Worm (Caenorhabditis elegans) whole organism, L4 larva: ENCODE results near the gene C07A9.13.

Source experiments
- F44E2.7 ChIP-seq: fragments of 200-800 bp; sonication (Bioruptor generic); IDR thresholded peaks from 2 replicates; pipeline ENCODE4 v2.1.2; 2022; ENCODE audit warnings: missing genetic modification characterization, missing compliant biosample characterization
- F49E8.2 ChIP-seq: sonication (generic microtip); optimal IDR thresholded peaks from 2 replicates; lab custom pipeline; 2016; ENCODE audit warnings: missing compliant biosample characterization, mild to moderate bottlenecking, missing genetic modification characterization, borderline replicate concordance
- Y105C5A.15 ChIP-seq: fragments of 200-800 bp; sonication (Bioruptor generic); IDR thresholded peaks from 2 replicates; pipeline ENCODE4 v1.3.6; 2022; ENCODE audit warnings: missing genetic modification characterization, missing compliant biosample characterization
- Y48G9A.11 ChIP-seq: fragments of 200-800 bp; sonication (Bioruptor generic); IDR thresholded peaks from 2 replicates; pipeline ENCODE4 v1.3.6; 2022; ENCODE audit warnings: missing genetic modification reagents, missing genetic modification characterization, missing compliant biosample characterization
- Y75B8A.6 ChIP-seq: fragments of 200-800 bp; sonication (Bioruptor generic); IDR thresholded peaks from 2 replicates; pipeline ENCODE4 v1.3.6; 2022; ENCODE audit warnings: missing genetic modification reagents, missing genetic modification characterization, missing compliant biosample characterization
- ZK546.5 ChIP-seq, 2 experiments: sonication (generic microtip); optimal IDR thresholded peaks; 2 replicates each; lab custom pipeline; 2017; ENCODE audit warnings: missing biosample characterization in 2 of 2, missing genetic modification characterization in 2 of 2
- aha-1 ChIP-seq: fragments of 150-350 bp; peaks from one replicate; lab custom pipeline; 2014; ENCODE audit warnings: missing biosample characterization, missing genetic modification characterization
- aly-2 ChIP-seq: sonication (generic microtip); optimal IDR thresholded peaks from 2 replicates; lab custom pipeline; 2018; ENCODE audit warnings: missing biosample characterization, missing genetic modification characterization
- ama-1 ChIP-seq: fragments of 150-350 bp; optimal IDR thresholded peaks from 2 replicates; lab custom pipeline; 2014; ENCODE audit warnings: inconsistent platforms, mixed read lengths
- attf-4 ChIP-seq: sonication (generic microtip); optimal IDR thresholded peaks from 3 replicates; lab custom pipeline; 2017; ENCODE audit warnings: missing biosample characterization, missing genetic modification characterization
- ceh-20 ChIP-seq: fragments of 200-800 bp; sonication (Bioruptor generic); IDR thresholded peaks from 2 replicates; pipeline ENCODE4 v1.3.6; 2022; ENCODE audit warnings: missing genetic modification reagents, missing genetic modification characterization, missing compliant biosample characterization
- ceh-28 ChIP-seq: fragments of 150-350 bp; optimal IDR thresholded peaks from 2 replicates; lab custom pipeline; 2014; ENCODE audit warnings: missing biosample characterization, missing genetic modification reagents, missing genetic modification characterization
- ces-1 ChIP-seq: fragments of 150-350 bp; sonication (generic microtip); optimal IDR thresholded peaks from 4 replicates; lab custom pipeline; 2014; ENCODE audit warnings: missing biosample characterization, missing genetic modification reagents, missing genetic modification characterization
- daf-12 ChIP-seq: fragments of 150-350 bp; optimal IDR thresholded peaks from 2 replicates; lab custom pipeline; 2014; ENCODE audit warnings: missing biosample characterization, missing genetic modification reagents, missing genetic modification characterization
- daf-16 ChIP-seq, 3 experiments: sonication (generic microtip); optimal IDR thresholded peaks; 2 replicates each; lab custom pipeline; 2016 to 2017; ENCODE audit warnings: missing genetic modification characterization in 3 of 3, missing genetic modification reagents in 3 of 3, mild to moderate bottlenecking in 2 of 3, missing compliant biosample characterization in 2 of 3, missing biosample characterization in 1 of 3, moderate library complexity in 1 of 3
- daf-19 ChIP-seq: fragments of 200-800 bp; sonication (Bioruptor generic); conservative IDR thresholded peaks from 2 replicates; pipeline ENCODE4 v1.3.6; 2022; ENCODE audit warnings: missing genetic modification characterization, missing compliant biosample characterization
- dmd-6 ChIP-seq: fragments of 200-800 bp; sonication (Bioruptor generic); IDR thresholded peaks from 2 replicates; pipeline ENCODE4 v1.3.6; 2022; ENCODE audit warnings: missing genetic modification reagents, missing genetic modification characterization, missing compliant biosample characterization
- dpl-1 ChIP-seq: fragments of 150-350 bp; optimal IDR thresholded peaks from 2 replicates; lab custom pipeline; 2014; ENCODE audit warnings: missing biosample characterization, missing genetic modification reagents, missing genetic modification characterization
- dve-1 ChIP-seq: sonication (generic microtip); optimal IDR thresholded peaks from 2 replicates; lab custom pipeline; 2017; ENCODE audit warnings: antibody characterized with exemption, mild to moderate bottlenecking, missing genetic modification characterization, missing compliant biosample characterization; ENCODE audit not compliant: insufficient read depth
- hmg-1.1 ChIP-seq: fragments of 200-800 bp; sonication (Bioruptor generic); IDR thresholded peaks from 2 replicates; pipeline ENCODE4 v1.3.6; 2022; ENCODE audit warnings: missing genetic modification reagents, missing genetic modification characterization, missing compliant biosample characterization
- jun-1 ChIP-seq: fragments of 150-350 bp; optimal IDR thresholded peaks from 2 replicates; lab custom pipeline; 2014; ENCODE audit warnings: missing biosample characterization, missing genetic modification reagents, missing genetic modification characterization
- lin-13 ChIP-seq: fragments of 150-350 bp; optimal IDR thresholded peaks from 2 replicates; lab custom pipeline; 2014; ENCODE audit warnings: missing biosample characterization, missing genetic modification reagents, missing genetic modification characterization
- lin-38 ChIP-seq: fragments of 200-800 bp; sonication (Bioruptor generic); IDR thresholded peaks from 2 replicates; pipeline ENCODE4 v1.3.6; 2022; ENCODE audit warnings: missing genetic modification reagents, missing genetic modification characterization, missing compliant biosample characterization
- lin-39 ChIP-seq: fragments of 150-350 bp; optimal IDR thresholded peaks from 2 replicates; lab custom pipeline; 2014; ENCODE audit warnings: missing biosample characterization, missing genetic modification reagents, missing genetic modification characterization
- lir-3 ChIP-seq: sonication (generic microtip); optimal IDR thresholded peaks from 2 replicates; lab custom pipeline; 2016; ENCODE audit warnings: mild to moderate bottlenecking, missing genetic modification characterization, missing compliant biosample characterization
- lsy-2 ChIP-seq, 2 experiments: fragments of 150-350 bp in 1 of 2; sonication (generic microtip) in 1 of 2; optimal IDR thresholded peaks; 2 replicates each; lab custom pipeline; 2014 to 2017; ENCODE audit warnings: missing biosample characterization in 2 of 2, missing genetic modification characterization in 2 of 2
- madf-5 ChIP-seq, 2 experiments: fragments of 200-800 bp; sonication (Bioruptor generic); IDR thresholded peaks; 2 replicates each; pipeline ENCODE4 v1.3.6; 2022; ENCODE audit warnings: missing compliant biosample characterization in 2 of 2, missing genetic modification characterization in 2 of 2
- mdt-29 ChIP-seq: fragments of 200-800 bp; sonication (Bioruptor generic); IDR thresholded peaks from 2 replicates; pipeline ENCODE4 v1.3.6; 2022; ENCODE audit warnings: missing genetic modification reagents, missing genetic modification characterization, missing compliant biosample characterization
- mep-1 ChIP-seq: fragments of 150-350 bp; sonication (generic microtip); optimal IDR thresholded peaks from 3 replicates; lab custom pipeline; 2014; ENCODE audit warnings: missing biosample characterization, missing genetic modification characterization
- mes-2 ChIP-seq: sonication (generic microtip); optimal IDR thresholded peaks from 2 replicates; lab custom pipeline; 2016; ENCODE audit warnings: missing genotype, mild to moderate bottlenecking, missing genetic modification characterization, missing compliant biosample characterization; ENCODE audit not compliant: poor library complexity, severe bottlenecking
- mxl-2 ChIP-seq: fragments of 200-800 bp; sonication (Bioruptor generic); conservative IDR thresholded peaks from 2 replicates; pipeline ENCODE4 v1.3.6; 2022; ENCODE audit warnings: missing genetic modification reagents, missing genetic modification characterization, missing compliant biosample characterization
- mxl-3 ChIP-seq: fragments of 200-800 bp; sonication (Bioruptor generic); optimal IDR thresholded peaks from 2 replicates; lab custom pipeline; 2018; ENCODE audit warnings: mild to moderate bottlenecking, missing genetic modification characterization, missing compliant biosample characterization
- nhr-102 ChIP-seq: sonication (generic microtip); optimal IDR thresholded peaks from 2 replicates; lab custom pipeline; 2016; ENCODE audit warnings: mild to moderate bottlenecking, missing genetic modification characterization, moderate library complexity, missing compliant biosample characterization
- nhr-111 ChIP-seq: fragments of 200-800 bp; sonication (Bioruptor generic); optimal IDR thresholded peaks from 2 replicates; lab custom pipeline; 2018; ENCODE audit warnings: mild to moderate bottlenecking, missing genetic modification characterization, missing compliant biosample characterization
- nhr-28 ChIP-seq: fragments of 150-350 bp; optimal IDR thresholded peaks from 2 replicates; lab custom pipeline; 2014; ENCODE audit warnings: missing biosample characterization, missing genetic modification characterization
- nhr-6 ChIP-seq: fragments of 150-350 bp; optimal IDR thresholded peaks from 2 replicates; lab custom pipeline; 2014; ENCODE audit warnings: missing biosample characterization, missing genetic modification characterization
- nhr-77 ChIP-seq: fragments of 150-350 bp; optimal IDR thresholded peaks from 2 replicates; lab custom pipeline; 2014; ENCODE audit warnings: missing biosample characterization, missing genetic modification characterization
- rbr-2 ChIP-seq: sonication (generic microtip); optimal IDR thresholded peaks from 2 replicates; lab custom pipeline; 2016; ENCODE audit warnings: missing genotype, missing genetic modification characterization, missing compliant biosample characterization
- saeg-2 ChIP-seq: fragments of 200-800 bp; sonication (Bioruptor generic); IDR thresholded peaks from 2 replicates; pipeline ENCODE4 v1.3.6; 2022; ENCODE audit warnings: missing genetic modification reagents, missing genetic modification characterization, missing compliant biosample characterization
- spr-1 ChIP-seq: sonication (generic microtip); optimal IDR thresholded peaks from 2 replicates; lab custom pipeline; 2016; ENCODE audit warnings: mild to moderate bottlenecking, missing genetic modification characterization, missing compliant biosample characterization
- tra-1 ChIP-seq: fragments of 200-800 bp; sonication (Bioruptor generic); IDR thresholded peaks from 2 replicates; pipeline ENCODE4 v1.3.6; 2022; ENCODE audit warnings: missing genetic modification reagents, missing genetic modification characterization, missing compliant biosample characterization
- unc-130 ChIP-seq: sonication (generic microtip); optimal IDR thresholded peaks from 2 replicates; lab custom pipeline; 2016; ENCODE audit warnings: missing genetic modification reagents, missing genetic modification characterization, missing compliant biosample characterization
- unc-39 ChIP-seq: sonication (generic microtip); optimal IDR thresholded peaks from 2 replicates; lab custom pipeline; 2017; ENCODE audit warnings: missing biosample characterization, missing genetic modification characterization
- unc-62 ChIP-seq, 3 experiments: fragments of 150-350 bp in 1 of 3; sonication (generic microtip); optimal IDR thresholded peaks in 2 of 3; peaks in 1 of 3; 1 replicate in 1 of 3; 2 replicates in 2 of 3; lab custom pipeline; 2014 to 2017; ENCODE audit warnings: missing biosample characterization in 3 of 3, missing genetic modification characterization in 3 of 3, missing genetic modification reagents in 3 of 3, missing genotype in 1 of 3
- zfp-2 ChIP-seq: sonication (generic microtip); optimal IDR thresholded peaks from 2 replicates; lab custom pipeline; 2016; ENCODE audit warnings: mild to moderate bottlenecking, missing genetic modification characterization, missing compliant biosample characterization

C07A9.13 gene

ce11 chrIII:9638159-9638754 is 42.8 kb downstream of the C07A9.13 start (continued):
- no peak for TF ChIP-seq jun-1 (tag; lab: Kevin White, UChicago)

- TF ChIP-seq Y105C5A.15 (GFP tag; lab: Robert Waterston, UW) (no peak), F44E2.7 (no peak), aly-2 (tag; lab: Kevin White, UChicago) (no peak), zfp-2 (tag; lab: Kevin White, UChicago) (no peak), mxl-2 (GFP tag; lab: Robert Waterston, UW) (no peak), unc-39 (tag; lab: Kevin White, UChicago) (no peak), saeg-2 (GFP tag; lab: Robert Waterston, UW) (no peak), aha-1 (no peak), jun-1 (tag; lab: Kevin White, UChicago) (no peak), madf-5 (GFP tag; IDR thresholded peaks at IDR 0.05; lab: Robert Waterston, UW) (no peak), Y75B8A.6 (GFP tag; lab: Robert Waterston, UW) (no peak), ces-1 (GFP tag; lab: Kevin White, UChicago) (no peak), F49E8.2 (tag; lab: Kevin White, UChicago) (no peak)
Measured at ce11 chrIII:9637016-9637415, 44.1 kb downstream of the C07A9.13 start, which contains the start of gene gei-13. Gene gei-13 (minus strand): TSS chrIII:9637116.

- TF ChIP-seq ceh-20 (GFP tag; lab: Robert Waterston, UW) (no peak), lir-3 (tag; lab: Kevin White, UChicago) (no peak), dpl-1 (GFP tag; lab: Kevin White, UChicago) (peak; percentile 98), lin-39 (tag; lab: Kevin White, UChicago) (no peak), F44E2.7 (no peak), jun-1 (tag; lab: Kevin White, UChicago) (no peak), nhr-111 (GFP tag; lab: Kevin White, UChicago) (no peak), lin-13 (GFP tag; lab: Kevin White, UChicago) (peak; percentile 64), lin-38 (GFP tag; lab: Robert Waterston, UW) (peak; percentile 80), unc-62 (GFP tag; optimal IDR thresholded peaks at IDR 0.05 in 1 of 2; lab: Kevin White, UChicago) (no peak), unc-62 (tag; optimal IDR thresholded peaks at IDR 0.05; lab: Kevin White, UChicago) (no peak), nhr-77 (tag; lab: Kevin White, UChicago) (peak; percentile 39), nhr-28 (tag; lab: Kevin White, UChicago) (peak; percentile 24), mdt-29 (no peak), ceh-28 (tag; lab: Kevin White, UChicago) (peak; percentile 29), spr-1 (tag; lab: Kevin White, UChicago) (peak; percentile 15), rbr-2 (tag; lab: Kevin White, UChicago) (peak; percentile 52), ZK546.5 (tag; optimal IDR thresholded peaks at IDR 0.05; lab: Kevin White, UChicago) (no peak), nhr-102 (tag; lab: Kevin White, UChicago) (peak; percentile 21), mxl-3 (peak; percentile 51), saeg-2 (GFP tag; lab: Robert Waterston, UW) (no peak), ama-1 (peak; percentile 53), daf-16 (GFP tag; optimal IDR thresholded peaks at IDR 0.05; lab: Kevin White, UChicago) (no peak), daf-16 (tag; optimal IDR thresholded peaks at IDR 0.05; lab: Kevin White, UChicago) (peak; percentile 62), daf-12 (tag; lab: Kevin White, UChicago) (no peak), attf-4 (tag; lab: Kevin White, UChicago) (no peak), dve-1 (tag; lab: Kevin White, UChicago) (peak; percentile 76), lsy-2 (tag; optimal IDR thresholded peaks at IDR 0.05; lab: Kevin White, UChicago) (peak in 1 of 2 experiments; percentile 92), daf-19 (GFP tag; lab: Robert Waterston, UW) (no peak), unc-130 (peak; percentile 50), tra-1 (GFP tag; lab: Robert Waterston, UW) (no peak), hmg-1.1 (GFP tag; lab: Robert Waterston, UW) (peak; percentile 66; the same call in 1 of the 2 replicates), mes-2 (peak; percentile 67), dmd-6 (GFP tag; lab: Robert Waterston, UW) (peak; percentile 48), nhr-6 (tag; lab: Kevin White, UChicago) (peak; percentile 96), Y48G9A.11 (no peak), mep-1 (peak; percentile 85)
Measured at ce11 chrIII:9631117-9631655, 49.9 kb downstream of the C07A9.13 start, which contains the start of gene ubc-7. Gene ubc-7 (minus strand): TSS chrIII:9631167.
